Fruit fly (Drosophila melanogaster): ENCODE measurements around the gene CG1116.

CG1116 gene

dm6 chr3R:5216308-5216765, 3.1 kb upstream of the CG1116 start:
- no peak for TF ChIP-seq usp (GFP tag; optimal IDR thresholded peaks at IDR 0.05)
- no peak for TF ChIP-seq CG32264 (GFP tag; optimal IDR thresholded peaks at IDR 0.05)
- TF ChIP-seq Dif (GFP tag; optimal IDR thresholded peaks at IDR 0.05; ENCODE audit: partially characterized antibody): peak; percentile 77
- TF ChIP-seq Rel (GFP tag; optimal IDR thresholded peaks at IDR 0.05): no peak
- TF ChIP-seq Rel (tag; optimal IDR thresholded peaks at IDR 0.05): no peak
- TF ChIP-seq OdsH (GFP tag; optimal IDR thresholded peaks at IDR 0.05): no peak
- TF ChIP-seq pan (optimal IDR thresholded peaks at IDR 0.05): no peak
- TF ChIP-seq psq (GFP tag; optimal IDR thresholded peaks at IDR 0.05): peak; percentile 82
- no peak for TF ChIP-seq Hnf4 (GFP tag; optimal IDR thresholded peaks at IDR 0.05)
- no peak for TF ChIP-seq N (GFP tag; optimal IDR thresholded peaks at IDR 0.05)
- TF ChIP-seq dl (GFP tag; optimal IDR thresholded peaks at IDR 0.05; ENCODE audit: insufficient read depth in 1 of 2, partially characterized antibody in 2 of 2): peak in 1 of 2 experiments; percentile 69
- TF ChIP-seq sv (GFP tag; optimal IDR thresholded peaks at IDR 0.05): no peak
- no peak for TF ChIP-seq Mio (GFP tag; optimal IDR thresholded peaks at IDR 0.05)
- TF ChIP-seq jim (GFP tag; optimal IDR thresholded peaks at IDR 0.05): no peak
- no peak for TF ChIP-seq ey (GFP tag; optimal IDR thresholded peaks at IDR 0.05)
- TF ChIP-seq GATAd (GFP tag; optimal IDR thresholded peaks at IDR 0.05): no peak
- TF ChIP-seq Hr83 (GFP tag; optimal IDR thresholded peaks at IDR 0.05; ENCODE audit: poor library complexity, severe bottlenecking): no peak
- no peak for TF ChIP-seq Dfd (GFP tag; optimal IDR thresholded peaks at IDR 0.05)

- TF ChIP-seq Dfd (GFP tag; optimal IDR thresholded peaks at IDR 0.05) (no peak), psq (GFP tag; optimal IDR thresholded peaks at IDR 0.05) (no peak), br (GFP tag; optimal IDR thresholded peaks at IDR 0.05) (peak; percentile 1), Rel (GFP tag; optimal IDR thresholded peaks at IDR 0.05) (no peak), Rel (tag; optimal IDR thresholded peaks at IDR 0.05) (peak; percentile 28), dmrt93B (GFP tag; optimal IDR thresholded peaks at IDR 0.05) (no peak), Vsx2 (GFP tag; optimal IDR thresholded peaks at IDR 0.05; ENCODE audit: partially characterized antibody) (no peak), Dif (GFP tag; optimal IDR thresholded peaks at IDR 0.05; ENCODE audit: partially characterized antibody) (peak; percentile 62), lola (GFP tag; optimal IDR thresholded peaks at IDR 0.05) (no peak), Abd-B (GFP tag; optimal IDR thresholded peaks at IDR 0.05) (no peak), sage (GFP tag; optimal IDR thresholded peaks at IDR 0.05) (no peak), Hr83 (GFP tag; optimal IDR thresholded peaks at IDR 0.05; ENCODE audit: poor library complexity, severe bottlenecking) (peak; percentile 56), sv (GFP tag; optimal IDR thresholded peaks at IDR 0.05) (no peak), GATAd (GFP tag; optimal IDR thresholded peaks at IDR 0.05) (no peak), h (GFP tag; optimal IDR thresholded peaks at IDR 0.05) (peak; percentile 3), dsf (GFP tag; optimal IDR thresholded peaks at IDR 0.05; ENCODE audit: borderline replicate concordance) (no peak), Mio (GFP tag; optimal IDR thresholded peaks at IDR 0.05) (no peak), Myc (optimal IDR thresholded peaks at IDR 0.05) (peak; percentile 20), Hnf4 (GFP tag; optimal IDR thresholded peaks at IDR 0.05) (peak; percentile 42), Sp1 (GFP tag; optimal IDR thresholded peaks at IDR 0.05) (peak; percentile 43), ey (GFP tag; optimal IDR thresholded peaks at IDR 0.05) (no peak), dl (GFP tag; optimal IDR thresholded peaks at IDR 0.05; ENCODE audit: insufficient read depth in 1 of 2, partially characterized antibody in 2 of 2) (no peak)
Measured at dm6 chr3R:5217278-5217714, 2.2 kb upstream of the CG1116 start, which contains the start of gene cno. Gene cno (minus strand): TSS chr3R:5217456.

dm6 chr3R:5223135-5223534, 3.7 kb downstream of the CG1116 start, which contains the start of gene CG2604:
Gene CG2604 (minus strand): TSS chr3R:5223365.
- TF ChIP-seq Vsx2 (GFP tag; optimal IDR thresholded peaks at IDR 0.05; ENCODE audit: partially characterized antibody) (no peak), sage (GFP tag; optimal IDR thresholded peaks at IDR 0.05) (no peak), foxo (GFP tag; optimal IDR thresholded peaks at IDR 0.05) (peak in 1 of 2 experiments; percentile 13), br (GFP tag; optimal IDR thresholded peaks at IDR 0.05) (no peak), pan (optimal IDR thresholded peaks at IDR 0.05) (no peak), CG9705 (GFP tag; optimal IDR thresholded peaks at IDR 0.05) (peak; percentile 27), N (GFP tag; optimal IDR thresholded peaks at IDR 0.05) (peak; percentile 97), GATAd (GFP tag; optimal IDR thresholded peaks at IDR 0.05) (no peak), Rel (GFP tag; optimal IDR thresholded peaks at IDR 0.05) (no peak), Rel (tag; optimal IDR thresholded peaks at IDR 0.05) (peak; percentile 54), HLH106 (tag; optimal IDR thresholded peaks at IDR 0.05) (peak; percentile 10), Hnf4 (GFP tag; optimal IDR thresholded peaks at IDR 0.05) (peak; percentile 92), rgr (GFP tag; optimal IDR thresholded peaks at IDR 0.05) (peak; percentile 26), Abd-B (GFP tag; optimal IDR thresholded peaks at IDR 0.05) (no peak), fru (GFP tag; optimal IDR thresholded peaks at IDR 0.05) (peak; percentile 40), Hr78 (GFP tag; optimal IDR thresholded peaks at IDR 0.05) (peak; percentile 59)
